Worm (Caenorhabditis elegans) whole organism, late embryonic: ENCODE results near the gene T07F12.1.

Experiments
- Y22D7AL.16 ChIP-seq: sonication (generic microtip); optimal IDR thresholded peaks from 2 replicates; lab custom pipeline; 2016; ENCODE audit warnings: missing genetic modification characterization, missing compliant biosample characterization
- ceh-22 ChIP-seq: sonication (generic microtip); optimal IDR thresholded peaks from 2 replicates; lab custom pipeline; 2017; ENCODE audit warnings: missing biosample characterization, missing genetic modification characterization
- ceh-24 ChIP-seq: sonication (generic microtip); optimal IDR thresholded peaks from 2 replicates; lab custom pipeline; 2016; ENCODE audit warnings: mild to moderate bottlenecking, missing genetic modification characterization, missing compliant biosample characterization
- eyg-1 ChIP-seq: sonication (generic microtip); optimal IDR thresholded peaks from 2 replicates; lab custom pipeline; 2016; ENCODE audit warnings: missing genotype, missing genetic modification characterization, missing compliant biosample characterization
- hlh-15 ChIP-seq: sonication (generic microtip); optimal IDR thresholded peaks from 2 replicates; lab custom pipeline; 2016; ENCODE audit warnings: missing genetic modification characterization, missing compliant biosample characterization
- hlh-6 ChIP-seq: sonication (generic microtip); optimal IDR thresholded peaks from 2 replicates; lab custom pipeline; 2016; ENCODE audit warnings: missing genotype, missing genetic modification characterization, missing compliant biosample characterization
- pha-4 ChIP-seq: fragments of 150-350 bp; optimal IDR thresholded peaks from 2 replicates; lab custom pipeline; 2018; ENCODE audit warnings: missing biosample characterization, missing genetic modification reagents, missing genetic modification characterization
- pqm-1 ChIP-seq: sonication (generic microtip); optimal IDR thresholded peaks from 2 replicates; lab custom pipeline; 2016; ENCODE audit warnings: missing genetic modification characterization, missing compliant biosample characterization
- ttx-3 ChIP-seq: sonication (generic microtip); optimal IDR thresholded peaks from 2 replicates; lab custom pipeline; 2016; ENCODE audit warnings: missing genetic modification reagents, missing genetic modification characterization, missing compliant biosample characterization
- unc-42 ChIP-seq: sonication (generic microtip); optimal IDR thresholded peaks from 2 replicates; lab custom pipeline; 2016; ENCODE audit warnings: missing genotype, missing genetic modification characterization, missing compliant biosample characterization
- unc-55 ChIP-seq: sonication (generic microtip); optimal IDR thresholded peaks from 2 replicates; lab custom pipeline; 2017; ENCODE audit warnings: missing biosample characterization, missing genetic modification reagents, missing genetic modification characterization
- unc-86 ChIP-seq: sonication (generic microtip); optimal IDR thresholded peaks from 2 replicates; lab custom pipeline; 2016; ENCODE audit warnings: missing genetic modification characterization, missing compliant biosample characterization

- TF ChIP-seq unc-86 (tag; lab: Kevin White, UChicago) (no peak), pha-4 (no peak), hlh-6 (tag; lab: Kevin White, UChicago) (no peak), pqm-1 (no peak), ceh-24 (tag; lab: Kevin White, UChicago) (no peak), ceh-22 (no peak), Y22D7AL.16 (tag; lab: Kevin White, UChicago) (no peak), unc-55 (GFP tag; lab: Kevin White, UChicago) (no peak), hlh-15 (tag; lab: Kevin White, UChicago) (no peak), eyg-1 (tag; lab: Kevin White, UChicago) (no peak), unc-42 (tag; lab: Kevin White, UChicago) (no peak), ttx-3 (tag; lab: Kevin White, UChicago) (no peak)
Observed at ce11 chrX:4929657-4930056, 35.8 kb downstream of the T07F12.1 start, which contains the start of gene mct-4.
